Worm (Caenorhabditis elegans) whole organism, late embryonic: ENCODE results near the gene sfxn-1.1.

Experiments used
- ceh-34 ChIP-seq: sonication (generic microtip); optimal IDR thresholded peaks from 2 replicates; lab custom pipeline; 2016; ENCODE audit warnings: mild to moderate bottlenecking, missing genetic modification characterization, missing compliant biosample characterization
- nhr-11 ChIP-seq: fragments of 150-350 bp; optimal IDR thresholded peaks from 2 replicates; lab custom pipeline; 2014; ENCODE audit warnings: missing biosample characterization, missing genetic modification characterization

DNA sequence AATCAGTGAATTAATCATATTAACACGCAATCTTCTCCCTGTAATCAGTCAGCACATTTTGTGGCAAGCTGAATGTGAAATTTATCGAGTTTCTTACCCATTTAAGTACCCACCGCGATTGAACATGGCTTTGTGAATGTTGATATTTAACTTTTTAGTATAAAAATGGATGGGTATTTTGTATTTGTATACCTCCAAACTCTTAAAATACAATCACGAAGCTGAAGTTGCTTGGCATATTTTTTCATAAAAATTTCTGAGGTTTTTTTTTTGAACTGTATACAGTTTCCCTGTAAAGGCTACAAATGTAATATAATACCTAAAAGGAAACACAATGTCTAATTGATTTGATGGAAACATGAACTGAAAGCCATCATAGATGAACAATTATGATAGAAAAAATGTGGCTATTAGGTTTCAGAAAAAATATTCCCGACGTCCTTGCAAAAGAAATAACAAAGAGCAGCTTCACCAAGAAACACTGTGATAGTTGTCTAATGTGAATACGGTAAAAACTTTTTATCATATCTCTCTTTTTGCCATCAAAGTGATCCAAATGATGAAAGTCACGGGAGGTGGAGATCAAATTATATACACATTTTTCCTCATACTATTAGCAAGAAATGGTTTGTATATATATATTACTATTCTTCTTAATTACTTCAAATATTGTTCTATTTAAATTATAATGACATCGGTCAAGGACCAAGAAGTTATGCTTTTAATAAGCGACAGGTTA is 44.1 kb downstream of the sfxn-1.1 start, which contains the start of the genes chil-25 and chil-26:
- TF ChIP-seq nhr-11 (tag; lab: Kevin White, UChicago) (no peak), ceh-34 (tag; lab: Kevin White, UChicago) (no peak)
